Worm (Caenorhabditis elegans) whole organism, L4/young adult: ENCODE data around the gene cut-4.

ENCODE experiments used
- W03F9.2 ChIP-seq: fragments of 150-350 bp; optimal IDR thresholded peaks from 2 replicates; lab custom pipeline; 2014; ENCODE audit warnings: missing biosample characterization, missing genetic modification characterization
- him-1 ChIP-seq: sonication (generic microtip); optimal IDR thresholded peaks from 2 replicates; lab custom pipeline; 2016; ENCODE audit warnings: missing genotype, missing genetic modification reagents, missing genetic modification characterization, missing compliant biosample characterization

DNA sequence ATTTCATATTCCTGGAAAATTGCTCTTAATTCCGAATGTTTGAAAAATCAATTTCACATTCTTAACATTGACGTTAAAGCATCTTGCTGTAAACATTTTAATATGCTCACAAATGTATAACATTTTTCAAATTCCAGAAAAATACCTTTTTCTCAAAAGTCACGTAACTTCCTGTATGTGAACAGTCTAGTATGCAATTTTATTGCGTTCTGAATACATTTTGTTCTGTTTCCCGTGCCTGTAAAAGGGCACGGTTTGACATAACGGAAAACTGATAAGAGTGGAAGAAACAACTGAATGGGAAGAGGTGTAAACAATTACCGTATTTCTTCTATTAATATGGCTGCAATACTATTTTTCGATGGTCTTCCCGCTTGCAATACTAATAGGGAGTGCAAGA lies 47.0 kb downstream of the cut-4 start:
- TF ChIP-seq him-1 (tag; lab: Kevin White, UChicago) (no peak), W03F9.2 (tag; lab: Kevin White, UChicago) (no peak)
